Worm (Caenorhabditis elegans) whole organism, young adult: ENCODE measurements around the gene C01G6.9.
A peak's percentile ranks its signal among the peaks of the same experiment; 100 is the strongest.

ENCODE experiments used
- B0336.3 ChIP-seq: fragments of 200-800 bp; sonication (Bioruptor generic); IDR thresholded peaks from 2 replicates; pipeline ENCODE4 v1.3.6; 2022; ENCODE audit warnings: missing genetic modification characterization, missing compliant biosample characterization
- C06A6.2 ChIP-seq: fragments of 200-800 bp; sonication (Bioruptor generic); conservative IDR thresholded peaks from 2 replicates; pipeline ENCODE4 v1.3.6; 2022; ENCODE audit warnings: missing genetic modification characterization, missing compliant biosample characterization
- F22D6.2 ChIP-seq: sonication (generic microtip); optimal IDR thresholded peaks from 2 replicates; lab custom pipeline; 2016; ENCODE audit warnings: mild to moderate bottlenecking, missing genetic modification characterization, missing compliant biosample characterization
- K11D2.4 ChIP-seq: fragments of 200-800 bp; sonication (Bioruptor generic); IDR thresholded peaks from 2 replicates; pipeline ENCODE4 v1.3.6; 2022; ENCODE audit warnings: missing genetic modification reagents, missing genetic modification characterization, missing compliant biosample characterization
- T26A5.8 ChIP-seq: sonication (generic microtip); optimal IDR thresholded peaks from 2 replicates; lab custom pipeline; 2016; ENCODE audit warnings: missing genetic modification characterization, missing compliant biosample characterization
- Y53G8AR.9 ChIP-seq: fragments of 200-800 bp; sonication (Bioruptor generic); conservative IDR thresholded peaks from 2 replicates; pipeline ENCODE4 v1.3.6; 2022; ENCODE audit warnings: missing genetic modification reagents, missing genetic modification characterization, missing compliant biosample characterization
- Y56A3A.18 ChIP-seq: fragments of 200-800 bp; sonication (Bioruptor generic); IDR thresholded peaks from 2 replicates; pipeline ENCODE4 v1.3.6; 2022; ENCODE audit warnings: missing genetic modification reagents, missing genetic modification characterization, missing compliant biosample characterization
- Y95B8A.8 ChIP-seq: fragments of 200-800 bp; sonication (Bioruptor generic); IDR thresholded peaks from 2 replicates; pipeline ENCODE4 v1.3.6; 2022; ENCODE audit warnings: missing genetic modification reagents, missing genetic modification characterization, missing compliant biosample characterization
- ama-1 ChIP-seq, 3 experiments: fragments of 150-350 bp in 1 of 3; sonication (generic microtip) in 2 of 3; optimal IDR thresholded peaks; 2 replicates each; lab custom pipeline; 2014 to 2018; ENCODE audit warnings: missing biosample characterization in 2 of 3, missing genetic modification characterization in 2 of 3, missing genetic modification reagents in 2 of 3
- atf-7 ChIP-seq: sonication (generic microtip); optimal IDR thresholded peaks from 2 replicates; lab custom pipeline; 2017; ENCODE audit warnings: mild to moderate bottlenecking, missing genetic modification characterization, missing compliant biosample characterization
- attf-5 ChIP-seq: fragments of 200-800 bp; sonication (Bioruptor generic); optimal IDR thresholded peaks from 2 replicates; lab custom pipeline; 2018; ENCODE audit warnings: mild to moderate bottlenecking, missing genetic modification characterization, missing compliant biosample characterization
- ccch-3 ChIP-seq: fragments of 200-800 bp; sonication (Bioruptor generic); optimal IDR thresholded peaks from 2 replicates; lab custom pipeline; 2018; ENCODE audit warnings: mild to moderate bottlenecking, missing genetic modification characterization, missing compliant biosample characterization
- cebp-1 ChIP-seq, 2 experiments: fragments of 200-800 bp in 1 of 2; sonication (Bioruptor generic) in 1 of 2; sonication (generic microtip) in 1 of 2; IDR thresholded peaks in 1 of 2; optimal IDR thresholded peaks in 1 of 2; 2 replicates each; pipeline versions ENCODE4 v1.3.6 to Lab custom; 2017 to 2022; ENCODE audit warnings: missing compliant biosample characterization in 2 of 2, missing genetic modification characterization in 2 of 2, mild to moderate bottlenecking in 1 of 2, missing genetic modification reagents in 1 of 2, moderate library complexity in 1 of 2
- ceh-27 ChIP-seq: fragments of 200-800 bp; sonication (Bioruptor generic); optimal IDR thresholded peaks from 2 replicates; lab custom pipeline; 2018; ENCODE audit warnings: mild to moderate bottlenecking, missing genetic modification characterization, moderate library complexity, missing compliant biosample characterization
- chd-7 ChIP-seq: sonication (generic microtip); optimal IDR thresholded peaks from 2 replicates; lab custom pipeline; 2016; ENCODE audit warnings: mild to moderate bottlenecking, missing genetic modification characterization, moderate library complexity, missing compliant biosample characterization
- dox-1 ChIP-seq: fragments of 200-800 bp; sonication (Bioruptor generic); IDR thresholded peaks from 2 replicates; pipeline ENCODE4 v1.3.6; 2022; ENCODE audit warnings: missing genetic modification reagents, missing genetic modification characterization, missing compliant biosample characterization
- egl-44 ChIP-seq: fragments of 200-800 bp; sonication (Bioruptor generic); IDR thresholded peaks from 2 replicates; pipeline ENCODE4 v1.3.6; 2022; ENCODE audit warnings: missing genetic modification reagents, missing genetic modification characterization, missing compliant biosample characterization
- egrh-3 ChIP-seq: fragments of 200-800 bp; sonication (Bioruptor generic); IDR thresholded peaks from 2 replicates; pipeline ENCODE4 v1.3.6; 2022; ENCODE audit warnings: missing genetic modification reagents, missing genetic modification characterization, missing compliant biosample characterization
- ets-4 ChIP-seq: fragments of 200-800 bp; sonication (Bioruptor generic); optimal IDR thresholded peaks from 2 replicates; lab custom pipeline; 2018; ENCODE audit warnings: mild to moderate bottlenecking, missing genetic modification characterization, missing compliant biosample characterization
- hmg-20 ChIP-seq: fragments of 200-800 bp; sonication (Bioruptor generic); IDR thresholded peaks from 2 replicates; pipeline ENCODE4 v1.3.6; 2022; ENCODE audit warnings: missing genetic modification reagents, missing genetic modification characterization, missing compliant biosample characterization
- let-607 ChIP-seq, 2 experiments: fragments of 200-800 bp in 1 of 2; sonication (Bioruptor generic) in 1 of 2; sonication (generic microtip) in 1 of 2; optimal IDR thresholded peaks; 2 replicates each; lab custom pipeline; 2016 to 2018; ENCODE audit warnings: mild to moderate bottlenecking in 2 of 2, missing compliant biosample characterization in 2 of 2, missing genetic modification characterization in 2 of 2, moderate library complexity in 2 of 2, missing genotype in 1 of 2
- lin-40 ChIP-seq: sonication (generic microtip); optimal IDR thresholded peaks from 2 replicates; lab custom pipeline; 2016; ENCODE audit warnings: missing genetic modification characterization, mild to moderate bottlenecking, missing compliant biosample characterization, missing genotype, missing genetic modification reagents
- lin-54 ChIP-seq: fragments of 200-800 bp; sonication (Bioruptor generic); optimal IDR thresholded peaks from 2 replicates; lab custom pipeline; 2018; ENCODE audit warnings: mild to moderate bottlenecking, missing genetic modification characterization, missing compliant biosample characterization
- lsl-1 ChIP-seq: fragments of 200-800 bp; sonication (Bioruptor generic); optimal IDR thresholded peaks from 2 replicates; lab custom pipeline; 2018; ENCODE audit warnings: mild to moderate bottlenecking, missing genetic modification characterization, moderate library complexity, missing compliant biosample characterization
- madf-10 ChIP-seq: sonication (generic microtip); optimal IDR thresholded peaks from 2 replicates; lab custom pipeline; 2016; ENCODE audit warnings: mild to moderate bottlenecking, missing genetic modification characterization, missing compliant biosample characterization
- mes-4 ChIP-seq: sonication (generic microtip); optimal IDR thresholded peaks from 2 replicates; lab custom pipeline; 2016; ENCODE audit warnings: missing genotype, missing genetic modification characterization, missing compliant biosample characterization
- nfyb-1 ChIP-seq: fragments of 200-800 bp; sonication (Bioruptor generic); IDR thresholded peaks from 2 replicates; pipeline ENCODE4 v1.3.6; 2022; ENCODE audit warnings: missing genetic modification reagents, missing genetic modification characterization, missing compliant biosample characterization
- nhr-80 ChIP-seq: sonication (generic microtip); optimal IDR thresholded peaks from 2 replicates; lab custom pipeline; 2016; ENCODE audit warnings: missing genetic modification characterization, missing compliant biosample characterization
- nhr-90 ChIP-seq: sonication (generic microtip); optimal IDR thresholded peaks from 2 replicates; lab custom pipeline; 2016; ENCODE audit warnings: missing genotype, mild to moderate bottlenecking, missing genetic modification characterization, missing compliant biosample characterization
- pbrm-1 ChIP-seq: fragments of 200-800 bp; sonication (Bioruptor generic); IDR thresholded peaks from 2 replicates; pipeline ENCODE4 v1.3.6; 2022; ENCODE audit warnings: missing genetic modification reagents, missing genetic modification characterization, missing compliant biosample characterization
- rcor-1 ChIP-seq: fragments of 200-800 bp; sonication (Bioruptor generic); IDR thresholded peaks from 2 replicates; pipeline ENCODE4 v1.3.6; 2022; ENCODE audit warnings: missing genetic modification reagents, missing genetic modification characterization, missing compliant biosample characterization
- repo-1 ChIP-seq: sonication (generic microtip); optimal IDR thresholded peaks from 2 replicates; lab custom pipeline; 2017; ENCODE audit warnings: mild to moderate bottlenecking, missing genetic modification characterization, missing compliant biosample characterization
- snpc-4 ChIP-seq, 5 experiments: fragments of 150-350 bp in 1 of 5; sonication (generic microtip) in 4 of 5; optimal IDR thresholded peaks; 2 replicates each; lab custom pipeline; 2014 to 2018; ENCODE audit warnings: missing genetic modification characterization in 5 of 5, missing biosample characterization in 3 of 5, antibody characterized with exemption in 2 of 5, mild to moderate bottlenecking in 2 of 5, missing compliant biosample characterization in 2 of 5, missing genotype in 2 of 5, moderate library complexity in 2 of 5, missing genetic modification reagents in 1 of 5
- somi-1 ChIP-seq: fragments of 200-800 bp; sonication (Bioruptor generic); optimal IDR thresholded peaks from 2 replicates; lab custom pipeline; 2018; ENCODE audit warnings: mild to moderate bottlenecking, missing genetic modification characterization, missing compliant biosample characterization
- tbp1 ChIP-seq: fragments of 200-800 bp; sonication (Bioruptor generic); optimal IDR thresholded peaks from 2 replicates; lab custom pipeline; 2018; ENCODE audit warnings: mild to moderate bottlenecking, missing genetic modification characterization, missing compliant biosample characterization
- tlf-1 ChIP-seq: fragments of 200-800 bp; sonication (Bioruptor generic); optimal IDR thresholded peaks from 2 replicates; lab custom pipeline; 2018; ENCODE audit warnings: mild to moderate bottlenecking, missing genetic modification characterization, missing compliant biosample characterization
- unc-62 ChIP-seq: fragments of 150-350 bp; optimal IDR thresholded peaks from 2 replicates; lab custom pipeline; 2014; ENCODE audit warnings: missing biosample characterization, missing genetic modification reagents, missing genetic modification characterization
- ztf-26 ChIP-seq: sonication (generic microtip); optimal IDR thresholded peaks from 2 replicates; lab custom pipeline; 2017; ENCODE audit warnings: missing genetic modification characterization, missing compliant biosample characterization

C01G6.9 gene

ce11 chrII:9283668-9284357 lies 11.8 kb downstream of the C01G6.9 start:
- TF ChIP-seq ztf-26 (tag; lab: Kevin White, UChicago) (no peak), nhr-90 (peak; percentile 40), tlf-1 (GFP tag; lab: Kevin White, UChicago) (peak; percentile 41), atf-7 (peak; percentile 79), C06A6.2 (GFP tag; lab: Robert Waterston, UW) (0 out of 2 replicates have a peak, but pooled peaks have one; percentile 26), let-607 (tag; optimal IDR thresholded peaks at IDR 0.05; lab: Kevin White, UChicago) (peak in 1 of 2 experiments; percentile 73), unc-62 (GFP tag; lab: Kevin White, UChicago) (peak; percentile 86), Y53G8AR.9 (peak; percentile 21; the same call in 1 of the 2 replicates), chd-7 (tag; lab: Kevin White, UChicago) (peak; percentile 60), lin-40 (tag; lab: Kevin White, UChicago) (peak; percentile 42), snpc-4 (GFP tag; optimal IDR thresholded peaks at IDR 0.05; lab: Kevin White, UChicago) (no peak), snpc-4 (tag; optimal IDR thresholded peaks at IDR 0.05; lab: Kevin White, UChicago) (peak in 3 of 4 experiments; percentile 16 to 40 (median 23)), attf-5 (GFP tag; lab: Kevin White, UChicago) (peak; percentile 54), cebp-1 (GFP tag; IDR thresholded peaks at IDR 0.05; lab: Robert Waterston, UW) (peak; percentile 47; the same call in 1 of the 2 replicates), cebp-1 (tag; optimal IDR thresholded peaks at IDR 0.05; lab: Kevin White, UChicago) (peak; percentile 76), ccch-3 (no peak), lin-54 (GFP tag; lab: Kevin White, UChicago) (peak; percentile 44), nhr-80 (tag; lab: Kevin White, UChicago) (peak; percentile 67), B0336.3 (peak; percentile 73; the same call in 1 of the 2 replicates), nfyb-1 (peak; percentile 82), F22D6.2 (tag; lab: Kevin White, UChicago) (peak; percentile 36), lsl-1 (GFP tag; lab: Kevin White, UChicago) (no peak), egl-44 (GFP tag; lab: Robert Waterston, UW) (peak; percentile 63), ceh-27 (GFP tag; lab: Kevin White, UChicago) (peak; percentile 8), repo-1 (tag; lab: Kevin White, UChicago) (peak; percentile 1), mes-4 (tag; lab: Kevin White, UChicago) (no peak), K11D2.4 (GFP tag; lab: Robert Waterston, UW) (peak; percentile 28; the same call in 1 of the 2 replicates), Y56A3A.18 (GFP tag; lab: Robert Waterston, UW) (0 out of 2 replicates have a peak, but pooled peaks have one; percentile 34), rcor-1 (GFP tag; lab: Robert Waterston, UW) (no peak), dox-1 (GFP tag; lab: Robert Waterston, UW) (0 out of 2 replicates have a peak, but pooled peaks have one; percentile 33), T26A5.8 (no peak), pbrm-1 (peak; percentile 45; the same call in 1 of the 2 replicates), madf-10 (tag; lab: Kevin White, UChicago) (peak; percentile 30), egrh-3 (GFP tag; lab: Robert Waterston, UW) (no peak), Y95B8A.8 (0 out of 2 replicates have a peak, but pooled peaks have one; percentile 43), somi-1 (peak; percentile 68), tbp1 (GFP tag; lab: Kevin White, UChicago) (peak; percentile 12), ets-4 (GFP tag; lab: Kevin White, UChicago) (peak; percentile 39), ama-1 (optimal IDR thresholded peaks at IDR 0.05; lab: Kevin White, UChicago) (peak; percentile 42), ama-1 (GFP tag; optimal IDR thresholded peaks at IDR 0.05; lab: Kevin White, UChicago) (no peak), hmg-20 (GFP tag; lab: Robert Waterston, UW) (no peak)
